Fruit fly (Drosophila melanogaster): ENCODE measurements around the gene CG12170.

The CG12170 gene

dm6 chr3R:5660198-5660893, 23.3 kb downstream of the CG12170 start, which contains the start of gene Wdr33 (continued):
- peak in 1 of 2 experiments; percentile 0 for TF ChIP-seq Pdp1 (GFP tag; optimal IDR thresholded peaks at IDR 0.05)
- TF ChIP-seq zen2 (GFP tag; IDR thresholded peaks at IDR 0.05; ENCODE audit: partially characterized antibody), result peak; percentile 70; the same call in 1 of the 3 replicates
- no peak for TF ChIP-seq wek (GFP tag; optimal IDR thresholded peaks at IDR 0.05)
- peak; percentile 28 for TF ChIP-seq CG15696 (tag; optimal IDR thresholded peaks at IDR 0.05)
- TF ChIP-seq bbx (GFP tag; IDR thresholded peaks at IDR 0.05; ENCODE audit: partially characterized antibody), result peak; percentile 86
- TF ChIP-seq Bgb (GFP tag; IDR thresholded peaks at IDR 0.05; ENCODE audit: partially characterized antibody), result peak; percentile 83
- TF ChIP-seq CG3065 (GFP tag; optimal IDR thresholded peaks at IDR 0.05), result no peak
- no peak for TF ChIP-seq pan (optimal IDR thresholded peaks at IDR 0.05)
- TF ChIP-seq pan (GFP tag; optimal IDR thresholded peaks at IDR 0.05 in 1 of 2, IDR thresholded peaks at IDR 0.05 in 1 of 2), result peak in 1 of 2 experiments; percentile 46
- TF ChIP-seq CG9727 (GFP tag; optimal IDR thresholded peaks at IDR 0.05), result peak; percentile 61
- peak; percentile 25; the same call in 1 of the 2 replicates for TF ChIP-seq sisA (GFP tag; IDR thresholded peaks at IDR 0.05)
- peak; percentile 22 for TF ChIP-seq lilli (GFP tag; optimal IDR thresholded peaks at IDR 0.05)
- TF ChIP-seq ERR (GFP tag; optimal IDR thresholded peaks at IDR 0.05), result no peak
- TF ChIP-seq CG18619 (GFP tag; optimal IDR thresholded peaks at IDR 0.05), result peak; percentile 1
- TF ChIP-seq odd (GFP tag; optimal IDR thresholded peaks at IDR 0.05), result no peak
- peak; percentile 28 for TF ChIP-seq dmrt11E (tag; optimal IDR thresholded peaks at IDR 0.05)
- TF ChIP-seq D19B (GFP tag; optimal IDR thresholded peaks at IDR 0.05), result no peak
- no peak for TF ChIP-seq onecut (GFP tag; IDR thresholded peaks at IDR 0.05)
- peak; percentile 68; the same call in 1 of the 2 replicates for TF ChIP-seq CG42726 (GFP tag; IDR thresholded peaks at IDR 0.05; ENCODE audit: partially characterized antibody)
- TF ChIP-seq CHES-1-like (GFP tag; optimal IDR thresholded peaks at IDR 0.05), result no peak
- TF ChIP-seq br (optimal IDR thresholded peaks at IDR 0.05), result no peak
- no peak for TF ChIP-seq CG7987 (GFP tag; optimal IDR thresholded peaks at IDR 0.05)
- TF ChIP-seq Neu2 (GFP tag; optimal IDR thresholded peaks at IDR 0.05; ENCODE audit: borderline replicate concordance), result no peak
- TF ChIP-seq Opbp (GFP tag; IDR thresholded peaks at IDR 0.05; ENCODE audit: partially characterized antibody), result peak; percentile 87
- no peak for TF ChIP-seq CTCF (GFP tag; optimal IDR thresholded peaks at IDR 0.05)
- no peak for TF ChIP-seq rib (GFP tag; IDR thresholded peaks at IDR 0.05)
- no peak for TF ChIP-seq sens-2 (GFP tag; IDR thresholded peaks at IDR 0.05)
- TF ChIP-seq NfI (GFP tag; optimal IDR thresholded peaks at IDR 0.05), result peak; percentile 26
- no peak for TF ChIP-seq nerfin-1 (tag; optimal IDR thresholded peaks at IDR 0.05)
- no peak for TF ChIP-seq CG7928 (GFP tag; optimal IDR thresholded peaks at IDR 0.05)
- no peak for TF ChIP-seq CG5245 (GFP tag; optimal IDR thresholded peaks at IDR 0.05)
- TF ChIP-seq nom (GFP tag; optimal IDR thresholded peaks at IDR 0.05), result no peak
- peak; percentile 84 for TF ChIP-seq unc-4 (GFP tag; IDR thresholded peaks at IDR 0.05; ENCODE audit: partially characterized antibody)
- TF ChIP-seq D (optimal IDR thresholded peaks at IDR 0.05), result no peak
- no peak for TF ChIP-seq D (GFP tag; optimal IDR thresholded peaks at IDR 0.05)
- TF ChIP-seq ewg (GFP tag; optimal IDR thresholded peaks at IDR 0.05), result no peak
- TF ChIP-seq mirr (GFP tag; optimal IDR thresholded peaks at IDR 0.05), result no peak
- peak; percentile 34 for TF ChIP-seq CG7556 (GFP tag; optimal IDR thresholded peaks at IDR 0.05)
- TF ChIP-seq klu (GFP tag; IDR thresholded peaks at IDR 0.05), result no peak
- no peak for TF ChIP-seq CG4282 (GFP tag; optimal IDR thresholded peaks at IDR 0.05)
- TF ChIP-seq CG6683 (GFP tag; optimal IDR thresholded peaks at IDR 0.05), result no peak
- no peak for TF ChIP-seq C15 (GFP tag; IDR thresholded peaks at IDR 0.05)
- TF ChIP-seq CG12391 (tag; optimal IDR thresholded peaks at IDR 0.05), result peak; percentile 60
- no peak for TF ChIP-seq CG32772 (GFP tag; IDR thresholded peaks at IDR 0.05)
- no peak for TF ChIP-seq Gug (GFP tag; IDR thresholded peaks at IDR 0.05)
- no peak for TF ChIP-seq sd (tag; optimal IDR thresholded peaks at IDR 0.05)
- no peak for TF ChIP-seq chn (GFP tag; optimal IDR thresholded peaks at IDR 0.05)
- TF ChIP-seq lab (GFP tag; optimal IDR thresholded peaks at IDR 0.05), result no peak
- TF ChIP-seq CG34422 (GFP tag; IDR thresholded peaks at IDR 0.05), result peak; percentile 14; the same call in 1 of the 3 replicates
- TF ChIP-seq CG2875 (GFP tag; optimal IDR thresholded peaks at IDR 0.05), result no peak
